Worm (Caenorhabditis elegans): ENCODE measurements around the gene C46G7.1.

ce11 chrIV:5985422-5985821, 32.4 kb upstream of the C46G7.1 start:
- TF ChIP-seq dao-5 (tag; optimal IDR thresholded peaks at IDR 0.05) (no peak), him-1 (tag; optimal IDR thresholded peaks at IDR 0.05) (no peak), W03F9.2 (tag; optimal IDR thresholded peaks at IDR 0.05) (no peak)

Measured in whole organism, L4/young adult.